Worm (Caenorhabditis elegans) whole organism, early embryonic: ENCODE data around the gene F58E1.13.

Source experiments
- ama-1 ChIP-seq: fragments of 150-350 bp; optimal IDR thresholded peaks from 2 replicates; lab custom pipeline; 2014
- ceh-13 ChIP-seq: fragments of 200-800 bp; sonication (Bioruptor generic); optimal IDR thresholded peaks from 2 replicates; lab custom pipeline; 2018; ENCODE audit warnings: mild to moderate bottlenecking, missing genetic modification characterization, missing compliant biosample characterization
- flt-1 ChIP-seq: fragments of 200-800 bp; sonication (Bioruptor generic); IDR thresholded peaks from 2 replicates; pipeline ENCODE4 v1.3.6; 2022; ENCODE audit warnings: missing genetic modification characterization, missing compliant biosample characterization
- hmbx-1 ChIP-seq: sonication (generic microtip); optimal IDR thresholded peaks from 2 replicates; lab custom pipeline; 2016; ENCODE audit warnings: mild to moderate bottlenecking, missing genetic modification characterization, missing compliant biosample characterization
- hnd-1 ChIP-seq: sonication (generic microtip); optimal IDR thresholded peaks from 2 replicates; lab custom pipeline; 2016; ENCODE audit warnings: missing genetic modification characterization, missing compliant biosample characterization
- pes-1 ChIP-seq: fragments of 200-800 bp; sonication (Bioruptor generic); IDR thresholded peaks from 2 replicates; pipeline ENCODE4 v1.3.6; 2022; ENCODE audit warnings: missing genetic modification reagents, missing genetic modification characterization, missing compliant biosample characterization
- sea-1 ChIP-seq: fragments of 200-800 bp; sonication (Bioruptor generic); conservative IDR thresholded peaks from 2 replicates; pipeline ENCODE4 v1.3.6; 2022; ENCODE audit warnings: missing genetic modification characterization, missing compliant biosample characterization
- tbx-11 ChIP-seq: fragments of 200-800 bp; sonication (Bioruptor generic); IDR thresholded peaks from 2 replicates; pipeline ENCODE4 v1.3.6; 2022; ENCODE audit warnings: missing genetic modification characterization, missing compliant biosample characterization

ce11 chrII:1741248-1741647 is 45.6 kb upstream of the F58E1.13 start, which contains the start of gene K07G6.1:
- TF ChIP-seq hmbx-1 (tag; lab: Kevin White, UChicago) (no peak), ama-1 (lab: Kevin White, UChicago) (no peak), pes-1 (GFP tag; lab: Robert Waterston, UW) (no peak), ceh-13 (no peak), flt-1 (GFP tag; lab: Robert Waterston, UW) (no peak), hnd-1 (no peak), sea-1 (no peak), tbx-11 (no peak)
